Fruit fly (Drosophila melanogaster) whole organism, embryonic: ENCODE results near the gene CG5715.
A peak's percentile ranks its signal among the peaks of the same experiment; 100 is the strongest.

Experiments used
- Abd-B ChIP-seq: fragments of 200-800 bp; sonication (Bioruptor generic); optimal IDR thresholded peaks from 2 replicates; lab custom pipeline; 2018; ENCODE audit warnings: missing biosample characterization, mild to moderate bottlenecking, missing genetic modification characterization, moderate library complexity
- Bdp1 ChIP-seq: fragments of 200-800 bp; sonication (Bioruptor generic); optimal IDR thresholded peaks from 3 replicates; lab custom pipeline; 2016; ENCODE audit warnings: missing biosample characterization, missing genetic modification characterization
- CG10321 ChIP-seq: fragments of 200-800 bp; sonication (Bioruptor generic); IDR thresholded peaks from 2 replicates; pipeline ENCODE4 v1.3.6; 2022; ENCODE audit warnings: missing biosample characterization, missing genetic modification characterization
- CG11247 ChIP-seq: fragments of 200-800 bp; sonication (Bioruptor generic); IDR thresholded peaks from 2 replicates; pipeline ENCODE4 v1.3.6; 2022; ENCODE audit warnings: missing biosample characterization, missing genetic modification characterization
- CG12155 ChIP-seq: fragments of 200-800 bp; sonication (Bioruptor generic); optimal IDR thresholded peaks from 3 replicates; lab custom pipeline; 2016; ENCODE audit warnings: missing biosample characterization, missing genetic modification characterization
- CG12769 ChIP-seq: fragments of 200-800 bp; sonication (Bioruptor generic); optimal IDR thresholded peaks from 2 replicates; lab custom pipeline; 2019; ENCODE audit warnings: missing biosample characterization, mild to moderate bottlenecking, missing genetic modification characterization, moderate library complexity
- CG13296 ChIP-seq: fragments of 200-800 bp; sonication (Bioruptor generic); optimal IDR thresholded peaks from 3 replicates; lab custom pipeline; 2018; ENCODE audit warnings: missing biosample characterization, mild to moderate bottlenecking, missing genetic modification characterization
- CG14710 ChIP-seq: fragments of 200-800 bp; sonication (Bioruptor generic); optimal IDR thresholded peaks from 3 replicates; lab custom pipeline; 2019; ENCODE audit warnings: missing biosample characterization, mild to moderate bottlenecking, missing genetic modification characterization, moderate library complexity
- CG17912 ChIP-seq: fragments of 200-800 bp; sonication (Bioruptor generic); optimal IDR thresholded peaks from 2 replicates; lab custom pipeline; 2018; ENCODE audit warnings: missing biosample characterization, mild to moderate bottlenecking, missing genetic modification characterization
- CG1792 ChIP-seq: fragments of 200-800 bp; sonication (Bioruptor generic); optimal IDR thresholded peaks from 2 replicates; lab custom pipeline; 2016; ENCODE audit warnings: missing biosample characterization, missing genetic modification characterization
- CG18262 ChIP-seq: fragments of 200-800 bp; optimal IDR thresholded peaks from 3 replicates; lab custom pipeline; 2019; ENCODE audit warnings: missing biosample characterization, mild to moderate bottlenecking, missing genetic modification characterization, moderate library complexity
- CG2116 ChIP-seq: fragments of 200-800 bp; sonication (Bioruptor generic); optimal IDR thresholded peaks from 3 replicates; lab custom pipeline; 2018; ENCODE audit warnings: missing biosample characterization, mild to moderate bottlenecking, missing genetic modification characterization
- CG31224 ChIP-seq: fragments of 200-800 bp; sonication (Bioruptor generic); IDR thresholded peaks from 2 replicates; pipeline ENCODE4 v1.3.6; 2022; ENCODE audit warnings: missing biosample characterization, missing genetic modification characterization
- CG32772 ChIP-seq: fragments of 200-800 bp; sonication (Bioruptor generic); IDR thresholded peaks from 2 replicates; pipeline ENCODE4 v1.3.6; 2022; ENCODE audit warnings: missing biosample characterization, missing genetic modification characterization
- CG3726 ChIP-seq: fragments of 200-800 bp; sonication (Bioruptor generic); IDR thresholded peaks from 3 replicates; pipeline ENCODE4, ENCODE4 v1.3.6; 2022; ENCODE audit warnings: missing biosample characterization, missing genetic modification characterization
- CG3838 ChIP-seq: fragments of 200-800 bp; sonication (Bioruptor generic); optimal IDR thresholded peaks from 3 replicates; lab custom pipeline; 2016; ENCODE audit warnings: missing biosample characterization, missing genetic modification characterization
- CG4404 ChIP-seq: fragments of 200-800 bp; sonication (Bioruptor generic); IDR thresholded peaks from 2 replicates; pipeline ENCODE4 v1.3.6; 2022; ENCODE audit warnings: missing biosample characterization, missing genetic modification characterization
- CG6175 ChIP-seq: fragments of 200-800 bp; sonication (Bioruptor generic); IDR thresholded peaks from 3 replicates; pipeline ENCODE4 v1.3.6; 2022; ENCODE audit warnings: missing biosample characterization, missing genetic modification characterization
- CG7745 ChIP-seq: fragments of 200-800 bp; sonication (Bioruptor generic); optimal IDR thresholded peaks from 2 replicates; lab custom pipeline; 2018; ENCODE audit warnings: missing biosample characterization, mild to moderate bottlenecking, missing genetic modification characterization, moderate library complexity
- CG7928 ChIP-seq: fragments of 200-800 bp; sonication (Bioruptor generic); optimal IDR thresholded peaks from 2 replicates; lab custom pipeline; 2017; ENCODE audit warnings: missing biosample characterization, mild to moderate bottlenecking, missing genetic modification characterization
- Dip2 ChIP-seq: fragments of 200-800 bp; sonication (Bioruptor generic); IDR thresholded peaks from 2 replicates; pipeline ENCODE4 v1.3.6; 2022; ENCODE audit warnings: missing biosample characterization, missing genetic modification characterization
- GATAe ChIP-seq: fragments of 200-800 bp; sonication (Bioruptor generic); conservative IDR thresholded peaks from 2 replicates; pipeline ENCODE4 v1.3.6; 2022; ENCODE audit warnings: missing biosample characterization, missing genetic modification characterization
- H15 ChIP-seq: fragments of 200-800 bp; sonication (Bioruptor generic); IDR thresholded peaks from 3 replicates; pipeline ENCODE4 v1.3.6; 2022; ENCODE audit warnings: missing biosample characterization, missing genetic modification characterization
- Nf-YA ChIP-seq: fragments of 200-800 bp; sonication (Bioruptor generic); IDR thresholded peaks from 2 replicates; pipeline ENCODE4 v1.3.6; 2022; ENCODE audit warnings: missing biosample characterization, missing genetic modification characterization
- Sry-β ChIP-seq: fragments of 200-800 bp; sonication (Bioruptor generic); optimal IDR thresholded peaks from 2 replicates; lab custom pipeline; 2018; ENCODE audit warnings: missing biosample characterization, mild to moderate bottlenecking, missing genetic modification characterization, moderate library complexity
- Taf1 ChIP-seq: fragments of 200-800 bp; sonication (Bioruptor generic); IDR thresholded peaks from 2 replicates; pipeline ENCODE4 v1.3.6; 2022; ENCODE audit warnings: missing biosample characterization, missing genetic modification characterization
- Xrp1 ChIP-seq: fragments of 200-800 bp; sonication (Bioruptor generic); IDR thresholded peaks from 2 replicates; pipeline ENCODE4 v1.3.6; 2022; ENCODE audit warnings: missing biosample characterization, missing genetic modification characterization
- aop ChIP-seq: fragments of 200-800 bp; sonication (Bioruptor generic); IDR thresholded peaks from 2 replicates; pipeline ENCODE4 v1.3.6; 2022; ENCODE audit warnings: missing biosample characterization, missing genetic modification characterization
- crp ChIP-seq, 2 experiments: fragments of 200-800 bp; sonication (Bioruptor generic); optimal IDR thresholded peaks; 2 replicates in 1 of 2; 3 replicates in 1 of 2; lab custom pipeline; 2017; ENCODE audit warnings: missing biosample characterization in 2 of 2, missing genetic modification characterization in 2 of 2, mild to moderate bottlenecking in 1 of 2, moderate library complexity in 1 of 2
- en ChIP-seq: fragments of 200-800 bp; sonication (Bioruptor generic); optimal IDR thresholded peaks from 2 replicates; lab custom pipeline; 2016; ENCODE audit warnings: missing biosample characterization, missing genetic modification characterization
- eyg ChIP-seq: fragments of 200-800 bp; sonication (Bioruptor generic); optimal IDR thresholded peaks from 3 replicates; lab custom pipeline; 2016; ENCODE audit warnings: missing biosample characterization, missing genetic modification characterization
- gem ChIP-seq: fragments of 200-800 bp; sonication (Bioruptor generic); optimal IDR thresholded peaks from 2 replicates; lab custom pipeline; 2019; ENCODE audit warnings: missing biosample characterization, mild to moderate bottlenecking, missing genetic modification characterization, moderate library complexity
- gfzf ChIP-seq: fragments of 200-800 bp; sonication (Bioruptor generic); optimal IDR thresholded peaks from 2 replicates; lab custom pipeline; 2016; ENCODE audit warnings: missing biosample characterization, mild to moderate bottlenecking, missing genetic modification characterization, moderate library complexity
- grn ChIP-seq: fragments of 200-800 bp; sonication (Bioruptor generic); optimal IDR thresholded peaks from 3 replicates; lab custom pipeline; 2017; ENCODE audit warnings: missing biosample characterization, missing genetic modification characterization
- nmo ChIP-seq: fragments of 200-800 bp; sonication (Bioruptor generic); optimal IDR thresholded peaks from 2 replicates; lab custom pipeline; 2018; ENCODE audit warnings: missing biosample characterization, mild to moderate bottlenecking, missing genetic modification characterization, moderate library complexity
- phol ChIP-seq: fragments of 200-800 bp; sonication (Bioruptor generic); optimal IDR thresholded peaks from 3 replicates; lab custom pipeline; 2018; ENCODE audit warnings: missing biosample characterization, mild to moderate bottlenecking, missing genetic modification characterization, moderate library complexity
- pum ChIP-seq: fragments of 200-800 bp; sonication (Bioruptor generic); optimal IDR thresholded peaks from 2 replicates; lab custom pipeline; 2016; ENCODE audit warnings: missing biosample characterization, missing genetic modification characterization
- repo ChIP-seq: fragments of 200-800 bp; sonication (Bioruptor generic); optimal IDR thresholded peaks from 2 replicates; lab custom pipeline; 2016; ENCODE audit warnings: missing biosample characterization, missing genetic modification characterization
- ro ChIP-seq: fragments of 200-800 bp; sonication (Bioruptor generic); IDR thresholded peaks from 2 replicates; pipeline ENCODE4 v1.3.6; 2022; ENCODE audit warnings: missing biosample characterization, missing genetic modification characterization
- salm ChIP-seq: fragments of 200-800 bp; sonication (Bioruptor generic); optimal IDR thresholded peaks from 2 replicates; lab custom pipeline; 2018; ENCODE audit warnings: missing biosample characterization, mild to moderate bottlenecking, missing genetic modification characterization
- seq ChIP-seq: fragments of 200-800 bp; sonication (Bioruptor generic); IDR thresholded peaks from 2 replicates; pipeline ENCODE4 v1.3.6; 2022; ENCODE audit warnings: missing biosample characterization, missing genetic modification characterization
- sim ChIP-seq: fragments of 200-800 bp; sonication (Bioruptor generic); IDR thresholded peaks from 2 replicates; pipeline ENCODE4 v1.3.6; 2022; ENCODE audit warnings: missing biosample characterization, missing genetic modification characterization
- slou ChIP-seq: fragments of 200-800 bp; sonication (Bioruptor generic); optimal IDR thresholded peaks from 3 replicates; lab custom pipeline; 2016; ENCODE audit warnings: missing biosample characterization, missing genetic modification characterization
- sr ChIP-seq: fragments of 200-800 bp; sonication (Bioruptor generic); IDR thresholded peaks from 3 replicates; pipeline ENCODE4 v1.3.6; 2022; ENCODE audit warnings: missing biosample characterization, missing genetic modification characterization
- tgo ChIP-seq: fragments of 200-800 bp; sonication (Bioruptor generic); IDR thresholded peaks from 3 replicates; pipeline ENCODE4 v1.3.6; 2022; ENCODE audit warnings: missing biosample characterization, missing genetic modification characterization
- tio ChIP-seq: fragments of 200-800 bp; sonication (Bioruptor generic); optimal IDR thresholded peaks from 2 replicates; lab custom pipeline; 2017; ENCODE audit warnings: missing biosample characterization, missing genetic modification characterization, inconsistent platforms
- usp ChIP-seq: fragments of >200 bp; optimal IDR thresholded peaks from 2 replicates; lab custom pipeline; 2017; ENCODE audit warnings: missing biosample characterization, missing genetic modification characterization
- z ChIP-seq: fragments of 200-800 bp; sonication (Bioruptor generic); IDR thresholded peaks from 3 replicates; pipeline ENCODE4 v1.3.6; 2022; ENCODE audit warnings: missing biosample characterization, missing genetic modification characterization
- zf30C ChIP-seq: fragments of 200-800 bp; sonication (Bioruptor generic); optimal IDR thresholded peaks from 3 replicates; lab custom pipeline; 2018; ENCODE audit warnings: missing biosample characterization, mild to moderate bottlenecking, missing genetic modification characterization

The CG5715 gene

DNA sequence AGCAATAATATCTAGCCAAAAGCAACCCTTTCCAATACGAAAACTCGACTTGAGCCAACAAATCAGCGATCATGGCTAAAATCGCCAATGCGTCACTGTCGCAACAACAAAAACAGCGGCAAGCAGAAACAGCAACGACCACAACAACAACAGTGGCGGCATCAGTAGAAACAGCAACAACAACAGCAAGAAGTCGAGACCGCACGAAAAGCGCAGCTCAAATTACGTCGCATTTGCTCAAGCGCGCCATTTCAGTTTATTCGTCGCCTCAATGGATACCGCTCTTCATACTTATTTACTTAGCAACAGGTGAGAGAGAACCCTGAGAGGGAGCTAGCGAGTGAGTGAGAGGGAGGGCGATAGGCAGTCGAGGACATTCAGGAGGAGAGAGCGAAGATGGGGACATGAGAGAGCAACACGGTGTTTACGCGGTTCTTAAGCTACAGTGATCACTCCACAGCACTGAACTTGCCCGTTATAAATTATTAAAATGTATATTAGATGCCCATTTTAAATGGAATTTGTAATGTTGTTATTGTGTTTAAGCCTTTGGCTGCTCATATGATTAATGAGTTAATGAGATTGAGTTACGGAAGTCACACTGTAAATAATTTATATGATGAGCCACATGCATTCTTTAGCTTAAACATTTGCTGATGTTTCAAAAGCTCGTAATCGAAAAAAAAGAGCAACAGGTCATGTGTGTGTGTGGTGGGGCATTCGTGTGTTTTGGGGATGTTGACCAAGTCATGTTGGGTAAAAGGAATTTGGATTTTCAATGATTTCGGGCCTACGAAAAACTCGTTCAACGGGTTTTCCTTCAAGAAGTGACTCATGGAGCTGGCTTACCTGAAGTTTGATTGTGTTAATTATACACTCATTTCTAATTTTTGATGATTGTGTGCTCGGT, 1.6 kb upstream of the CG5715 start (continued):
- TF ChIP-seq CG31224 (GFP tag; lab: Robert Waterston, UW): peak; percentile 61
- no peak for TF ChIP-seq usp (GFP tag; lab: Kevin White, UChicago)
- peak; percentile 66 for TF ChIP-seq CG13296 (GFP tag; lab: Kevin White, UChicago)
- TF ChIP-seq CG32772 (GFP tag; lab: Robert Waterston, UW): peak; percentile 74
- peak; percentile 56; the same call in 1 of the 3 replicates for TF ChIP-seq CG3726 (GFP tag; lab: Robert Waterston, UW)
- TF ChIP-seq CG3838: no peak
- TF ChIP-seq Xrp1: peak; percentile 86
- no peak for TF ChIP-seq CG7928 (GFP tag; lab: Kevin White, UChicago)
- TF ChIP-seq CG12769 (tag; lab: Kevin White, UChicago): peak; percentile 90
- peak; percentile 62 for TF ChIP-seq pum (GFP tag; lab: Kevin White, UChicago)
- TF ChIP-seq grn (GFP tag; lab: Kevin White, UChicago): no peak
- peak; percentile 60 for TF ChIP-seq CG1792 (GFP tag; lab: Kevin White, UChicago)
- peak; percentile 58 for TF ChIP-seq Nf-YA (GFP tag; lab: Robert Waterston, UW)
- TF ChIP-seq sim (GFP tag; lab: Robert Waterston, UW): no peak
- peak; percentile 64 for TF ChIP-seq ro
- peak; percentile 41; the same call in 1 of the 2 replicates for TF ChIP-seq GATAe (GFP tag; lab: Robert Waterston, UW)
- TF ChIP-seq eyg (GFP tag; lab: Kevin White, UChicago): peak; percentile 32
- TF ChIP-seq tgo (GFP tag; lab: Robert Waterston, UW): peak; percentile 82
- TF ChIP-seq CG18262 (tag; lab: Kevin White, UChicago): peak; percentile 81
- peak; percentile 67 for TF ChIP-seq CG14710 (tag; lab: Kevin White, UChicago)
- TF ChIP-seq zf30C (GFP tag; lab: Kevin White, UChicago): no peak
- peak; percentile 81 for TF ChIP-seq CG12155 (GFP tag; lab: Kevin White, UChicago)
- TF ChIP-seq CG2116 (GFP tag; lab: Kevin White, UChicago): peak; percentile 36
- TF ChIP-seq Dip2 (GFP tag; lab: Robert Waterston, UW): no peak
- peak; percentile 82 for TF ChIP-seq Taf1 (GFP tag; lab: Robert Waterston, UW)
- peak; percentile 84 for TF ChIP-seq CG4404 (GFP tag; lab: Robert Waterston, UW)
- peak; percentile 34 for TF ChIP-seq en (GFP tag; lab: Kevin White, UChicago)
- peak; percentile 47 for TF ChIP-seq salm (tag; lab: Kevin White, UChicago)
- peak; percentile 75 for TF ChIP-seq CG11247
- peak in 1 of 2 experiments; percentile 7 for TF ChIP-seq crp (GFP tag; optimal IDR thresholded peaks at IDR 0.05; lab: Kevin White, UChicago)
- no peak for TF ChIP-seq CG17912
- no peak for TF ChIP-seq gfzf (GFP tag; lab: Kevin White, UChicago)
- TF ChIP-seq slou: peak; percentile 41
- peak; percentile 74 for TF ChIP-seq phol (tag; lab: Kevin White, UChicago)
- TF ChIP-seq sr (GFP tag; lab: Robert Waterston, UW): no peak
- TF ChIP-seq Abd-B (GFP tag; lab: Kevin White, UChicago): peak; percentile 75
- TF ChIP-seq CG7745 (tag; lab: Kevin White, UChicago): no peak
- TF ChIP-seq CG10321 (GFP tag; lab: Robert Waterston, UW): peak; percentile 56; the same call in 1 of the 2 replicates
- peak; percentile 68; the same call in 2 of the 3 replicates for TF ChIP-seq H15
- peak; percentile 52 for TF ChIP-seq Bdp1 (GFP tag; lab: Kevin White, UChicago)
- peak; percentile 48 for TF ChIP-seq repo (GFP tag; lab: Kevin White, UChicago)
- TF ChIP-seq gem (tag; lab: Kevin White, UChicago): peak; percentile 87
- TF ChIP-seq z (GFP tag; lab: Robert Waterston, UW): peak; percentile 49; the same call in 1 of the 3 replicates
- TF ChIP-seq CG6175 (GFP tag; lab: Robert Waterston, UW): peak; percentile 72; the same call in 2 of the 3 replicates
- no peak for TF ChIP-seq Sry-β
- peak; percentile 76 for TF ChIP-seq tio (GFP tag; lab: Kevin White, UChicago)
- 0 out of 2 replicates have a peak, but pooled peaks have one; percentile 46 for TF ChIP-seq aop (GFP tag; lab: Robert Waterston, UW)
- peak; percentile 79 for TF ChIP-seq seq (GFP tag; lab: Robert Waterston, UW)
- TF ChIP-seq nmo (GFP tag; lab: Kevin White, UChicago): peak; percentile 73
